Worm (Caenorhabditis elegans) whole organism, L2 larva: Measurements from ENCODE around the gene cutl-24.

ENCODE experiments used
- blmp-1 ChIP-seq: sonication (generic microtip); optimal IDR thresholded peaks from 2 replicates; lab custom pipeline; 2017; ENCODE audit warnings: missing genetic modification characterization, mild to moderate bottlenecking, missing compliant biosample characterization, antibody characterized with exemption, moderate library complexity; ENCODE audit not compliant: insufficient read depth
- dmd-4 ChIP-seq: sonication (generic microtip); optimal IDR thresholded peaks from 2 replicates; lab custom pipeline; 2017; ENCODE audit warnings: missing biosample characterization, missing genetic modification characterization
- nhr-237 ChIP-seq: fragments of 150-350 bp; optimal IDR thresholded peaks from 2 replicates; lab custom pipeline; 2014; ENCODE audit warnings: missing biosample characterization, missing genetic modification characterization
- nhr-25 ChIP-seq: fragments of 150-350 bp; sonication (generic microtip); optimal IDR thresholded peaks from 3 replicates; lab custom pipeline; 2014; ENCODE audit warnings: missing biosample characterization, missing genetic modification characterization

ce11 chrIV:210591-210990 is 45.7 kb downstream of the cutl-24 start:
- no peak for TF ChIP-seq dmd-4 (tag; lab: Kevin White, UChicago)
- no peak for TF ChIP-seq blmp-1 (tag; lab: Kevin White, UChicago)
- no peak for TF ChIP-seq nhr-25 (tag; lab: Kevin White, UChicago)
- no peak for TF ChIP-seq nhr-237 (tag; lab: Kevin White, UChicago)
